Worm (Caenorhabditis elegans): ENCODE data around the gene C03A3.2.

ce11 chrX:11279276-11279675 is 16.6 kb downstream of the C03A3.2 start, which contains the start of gene F38B2.2:
- TF ChIP-seq unc-62 (GFP tag; optimal IDR thresholded peaks at IDR 0.05) (no peak), elt-1 (tag; optimal IDR thresholded peaks at IDR 0.05; ENCODE audit: borderline replicate concordance, insufficient read depth) (no peak), ztf-11 (tag; optimal IDR thresholded peaks at IDR 0.05) (no peak), nhr-28 (tag; optimal IDR thresholded peaks at IDR 0.05) (no peak), elt-3 (tag; optimal IDR thresholded peaks at IDR 0.05) (no peak), unc-120 (tag; optimal IDR thresholded peaks at IDR 0.05; ENCODE audit: poor library complexity, severe bottlenecking) (no peak), cnd-1 (tag; optimal IDR thresholded peaks at IDR 0.05) (no peak), nhr-12 (tag; optimal IDR thresholded peaks at IDR 0.05) (no peak)

Data from whole organism, mixed stage, embryonic.